Fruit fly (Drosophila melanogaster): ENCODE results near the gene CG7376.

The CG7376 gene

dm6 chr3L:6217806-6218205 is 43.8 kb downstream of the CG7376 start, which contains the start of gene LanA (continued):
- TF ChIP-seq CG8944 (GFP tag; optimal IDR thresholded peaks at IDR 0.05) (no peak), inv (GFP tag; IDR thresholded peaks at IDR 0.05; ENCODE audit: partially characterized antibody) (no peak), sens-2 (GFP tag; IDR thresholded peaks at IDR 0.05) (0 out of 2 replicates have a peak, but pooled peaks have one; percentile 31), CG12071 (GFP tag; optimal IDR thresholded peaks at IDR 0.05) (no peak), CG14050 (GFP tag; IDR thresholded peaks at IDR 0.05) (no peak), CG13287 (GFP tag; IDR thresholded peaks at IDR 0.05; ENCODE audit: partially characterized antibody) (no peak; the same call in 1 of the 2 replicates), gt (GFP tag; IDR thresholded peaks at IDR 0.05) (no peak), CG10543 (GFP tag; optimal IDR thresholded peaks at IDR 0.05) (peak; percentile 19), CG10147 (GFP tag; optimal IDR thresholded peaks at IDR 0.05) (no peak), CG17802 (tag; optimal IDR thresholded peaks at IDR 0.05) (no peak), CG8388 (GFP tag; optimal IDR thresholded peaks at IDR 0.05) (no peak), CG4282 (GFP tag; optimal IDR thresholded peaks at IDR 0.05) (no peak), knrl (GFP tag; IDR thresholded peaks at IDR 0.05; ENCODE audit: partially characterized antibody) (no peak), MESR4 (GFP tag; optimal IDR thresholded peaks at IDR 0.05) (peak; percentile 24), Antp (GFP tag; optimal IDR thresholded peaks at IDR 0.05) (no peak), CG7372 (GFP tag; IDR thresholded peaks at IDR 0.05) (no peak), tap (tag; optimal IDR thresholded peaks at IDR 0.05) (no peak), CG30403 (GFP tag; optimal IDR thresholded peaks at IDR 0.05) (no peak), CG7271 (tag; optimal IDR thresholded peaks at IDR 0.05) (peak; percentile 31), en (GFP tag; optimal IDR thresholded peaks at IDR 0.05) (no peak), CG18599 (GFP tag; optimal IDR thresholded peaks at IDR 0.05) (no peak), CG1529 (GFP tag; optimal IDR thresholded peaks at IDR 0.05) (no peak), danr (GFP tag; IDR thresholded peaks at IDR 0.05) (no peak), mld (GFP tag; IDR thresholded peaks at IDR 0.05; ENCODE audit: partially characterized antibody) (no peak), CG32532 (GFP tag; IDR thresholded peaks at IDR 0.05) (peak; percentile 27; the same call in 1 of the 2 replicates), CG3281 (GFP tag; optimal IDR thresholded peaks at IDR 0.05) (no peak), ab (GFP tag; optimal IDR thresholded peaks at IDR 0.05) (no peak), CG17359 (tag; optimal IDR thresholded peaks at IDR 0.05) (no peak), Awh (GFP tag; IDR thresholded peaks at IDR 0.05) (peak; percentile 27; the same call in 1 of the 2 replicates), BEAF-32 (GFP tag; optimal IDR thresholded peaks at IDR 0.05) (no peak), aop (GFP tag; IDR thresholded peaks at IDR 0.05) (peak; percentile 76; the same call in 1 of the 2 replicates), CG2199 (GFP tag; IDR thresholded peaks at IDR 0.05) (peak; percentile 71; the same call in 2 of the 3 replicates), CG8359 (GFP tag; optimal IDR thresholded peaks at IDR 0.05; ENCODE audit: borderline replicate concordance) (no peak), CTCF (GFP tag; optimal IDR thresholded peaks at IDR 0.05) (no peak), CG9932 (GFP tag; IDR thresholded peaks at IDR 0.05) (no peak), CG2712 (tag; optimal IDR thresholded peaks at IDR 0.05) (peak; percentile 20), C15 (GFP tag; IDR thresholded peaks at IDR 0.05) (no peak), sd (tag; optimal IDR thresholded peaks at IDR 0.05) (peak; percentile 19), Oaz (GFP tag; IDR thresholded peaks at IDR 0.05) (no peak), CG2202 (tag; optimal IDR thresholded peaks at IDR 0.05) (no peak), kay (GFP tag; optimal IDR thresholded peaks at IDR 0.05) (no peak), ewg (GFP tag; optimal IDR thresholded peaks at IDR 0.05) (no peak), ttk (GFP tag; IDR thresholded peaks at IDR 0.05) (no peak), tna (GFP tag; IDR thresholded peaks at IDR 0.05; ENCODE audit: partially characterized antibody) (no peak), rib (GFP tag; IDR thresholded peaks at IDR 0.05) (0 out of 2 replicates have a peak, but pooled peaks have one; percentile 15), CG4617 (GFP tag; optimal IDR thresholded peaks at IDR 0.05; ENCODE audit: borderline replicate concordance) (no peak), Vsx1 (GFP tag; optimal IDR thresholded peaks at IDR 0.05) (no peak), Ssrp (tag; optimal IDR thresholded peaks at IDR 0.05) (no peak), Pdp1 (GFP tag; optimal IDR thresholded peaks at IDR 0.05) (no peak), D (optimal IDR thresholded peaks at IDR 0.05) (no peak), D (GFP tag; optimal IDR thresholded peaks at IDR 0.05) (no peak)
